Worm (Caenorhabditis elegans): ENCODE measurements around the gene ceh-83.

ceh-83 gene

DNA sequence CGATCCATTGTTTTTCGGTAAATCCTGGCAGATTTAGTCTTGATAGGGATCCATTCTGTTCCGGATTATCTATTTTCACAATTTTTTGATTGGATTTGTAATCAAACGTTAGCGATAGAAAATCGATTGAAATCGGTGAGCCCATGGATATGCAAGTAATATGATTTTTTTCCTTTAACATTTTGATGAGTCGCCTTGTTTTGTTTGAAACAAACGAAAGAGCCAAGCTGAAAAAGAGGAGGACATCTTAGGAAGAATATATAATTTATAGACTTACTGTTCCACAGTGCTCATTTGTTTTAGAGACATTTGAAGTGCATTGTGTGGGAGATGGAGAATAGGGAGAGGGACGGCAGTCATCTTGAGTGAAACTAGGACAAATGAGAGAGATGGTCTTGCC, 47.5 kb downstream of the ceh-83 start, which contains the start of the genes fbxb-18 and fbxb-19:
Gene fbxb-18, minus strand, starts transcription at position 101 of the 400 bp plus-strand sequence.
Gene fbxb-19, minus strand, starts transcription at position 369 of the 400 bp plus-strand sequence.
- TF ChIP-seq ztf-16 (tag; optimal IDR thresholded peaks at IDR 0.05), result no peak
- TF ChIP-seq T23F11.4 (GFP tag; optimal IDR thresholded peaks at IDR 0.05), result no peak
- no peak for TF ChIP-seq ceh-2 (tag; optimal IDR thresholded peaks at IDR 0.05)
- TF ChIP-seq ahr-1 (tag; optimal IDR thresholded peaks at IDR 0.05), result no peak
- no peak for TF ChIP-seq sox-2 (GFP tag; IDR thresholded peaks at IDR 0.05)
- no peak for TF ChIP-seq hlh-15 (tag; optimal IDR thresholded peaks at IDR 0.05)
- TF ChIP-seq mec-3 (tag; optimal IDR thresholded peaks at IDR 0.05; ENCODE audit: borderline replicate concordance), result no peak
- no peak for TF ChIP-seq nfya-1 (tag; optimal IDR thresholded peaks at IDR 0.05)
- TF ChIP-seq Y22D7AL.16 (tag; optimal IDR thresholded peaks at IDR 0.05), result no peak
- TF ChIP-seq pat-9 (tag; optimal IDR thresholded peaks at IDR 0.05), result no peak
- no peak for TF ChIP-seq fkh-6 (tag; optimal IDR thresholded peaks at IDR 0.05)
- TF ChIP-seq K02D7.2 (tag; optimal IDR thresholded peaks at IDR 0.05), result no peak

DNA sequence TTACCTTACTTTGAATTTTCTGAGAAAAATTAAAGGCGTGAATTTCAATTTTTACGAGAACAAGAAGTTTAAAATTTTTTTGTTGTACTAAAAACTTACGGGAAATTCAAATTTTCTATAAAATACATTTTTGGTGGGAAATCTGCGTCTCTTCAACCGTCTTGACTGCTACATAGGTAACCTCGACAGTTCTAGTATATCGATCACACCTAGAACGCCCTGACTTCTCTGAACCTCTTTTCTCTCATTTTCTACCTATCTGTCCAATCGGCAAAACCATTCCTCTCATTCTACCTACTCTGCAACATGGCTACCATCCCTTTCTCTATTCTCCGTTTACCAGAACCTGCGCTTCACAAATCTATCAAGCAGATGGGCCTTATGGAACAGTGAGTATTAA, 52.6 kb downstream of the ceh-83 start, which contains the start of gene fbxb-25:
Gene fbxb-25, plus strand, starts transcription at position 301 of the 400 bp plus-strand sequence.
- TF ChIP-seq nhr-232 (tag; optimal IDR thresholded peaks at IDR 0.05), result no peak
- TF ChIP-seq K02D7.2 (tag; optimal IDR thresholded peaks at IDR 0.05), result no peak
- TF ChIP-seq nfya-1 (tag; optimal IDR thresholded peaks at IDR 0.05), result no peak
- TF ChIP-seq sox-4 (tag; optimal IDR thresholded peaks at IDR 0.05), result no peak
- TF ChIP-seq T23F11.4 (GFP tag; optimal IDR thresholded peaks at IDR 0.05), result no peak
- TF ChIP-seq hlh-30 (tag; optimal IDR thresholded peaks at IDR 0.05; ENCODE audit: insufficient read depth), result no peak
- TF ChIP-seq C08G9.2 (tag; optimal IDR thresholded peaks at IDR 0.05), result no peak
- TF ChIP-seq fkh-10 (GFP tag; optimal IDR thresholded peaks at IDR 0.05), result no peak
- no peak for TF ChIP-seq eyg-1 (tag; optimal IDR thresholded peaks at IDR 0.05)
- no peak for TF ChIP-seq unc-86 (tag; optimal IDR thresholded peaks at IDR 0.05)
- no peak for TF ChIP-seq rnt-1 (tag; optimal IDR thresholded peaks at IDR 0.05)
- no peak for TF ChIP-seq ceh-24 (tag; optimal IDR thresholded peaks at IDR 0.05)
- TF ChIP-seq che-1 (tag; optimal IDR thresholded peaks at IDR 0.05), result no peak
